Worm (Caenorhabditis elegans) whole organism, L1 larva: ENCODE results near the gene F54E2.1.

Source experiments
- F16B12.6 ChIP-seq: fragments of 150-350 bp; optimal IDR thresholded peaks from 2 replicates; lab custom pipeline; 2014; ENCODE audit warnings: missing biosample characterization, missing genetic modification characterization
- alr-1 ChIP-seq: fragments of 200-800 bp; sonication (Bioruptor generic); optimal IDR thresholded peaks from 2 replicates; lab custom pipeline; 2018; ENCODE audit warnings: borderline replicate concordance, mild to moderate bottlenecking, missing genetic modification characterization, missing compliant biosample characterization
- efl-3 ChIP-seq: fragments of 200-800 bp; sonication (Bioruptor generic); optimal IDR thresholded peaks from 2 replicates; lab custom pipeline; 2018; ENCODE audit warnings: mild to moderate bottlenecking, missing genetic modification characterization, missing compliant biosample characterization
- ets-5 ChIP-seq: fragments of 200-800 bp; sonication (Bioruptor generic); IDR thresholded peaks from 2 replicates; pipeline ENCODE4 v1.3.6; 2022; ENCODE audit warnings: missing genetic modification characterization, missing compliant biosample characterization
- isw-1 ChIP-seq: fragments of 200-800 bp; sonication (Bioruptor generic); IDR thresholded peaks from 2 replicates; pipeline ENCODE4 v1.3.6; 2022; ENCODE audit warnings: missing genetic modification characterization, missing compliant biosample characterization
- lin-15B ChIP-seq: fragments of 150-350 bp; sonication (generic microtip); optimal IDR thresholded peaks from 3 replicates; lab custom pipeline; 2014; ENCODE audit warnings: missing biosample characterization, missing genetic modification characterization
- mdl-1 ChIP-seq, 2 experiments: fragments of 150-350 bp; optimal IDR thresholded peaks; 2 replicates each; lab custom pipeline; 2014 to 2017; ENCODE audit warnings: missing biosample characterization in 2 of 2, missing genetic modification characterization in 2 of 2, inconsistent platforms in 1 of 2
- nhr-12 ChIP-seq: sonication (generic microtip); optimal IDR thresholded peaks from 2 replicates; lab custom pipeline; 2017; ENCODE audit warnings: missing biosample characterization, missing genetic modification characterization
- nhr-47 ChIP-seq: sonication (generic microtip); optimal IDR thresholded peaks from 2 replicates; lab custom pipeline; 2016; ENCODE audit warnings: mild to moderate bottlenecking, missing genetic modification characterization, moderate library complexity, missing compliant biosample characterization
- nhr-71 ChIP-seq: sonication (generic microtip); optimal IDR thresholded peaks from 2 replicates; lab custom pipeline; 2016; ENCODE audit warnings: mild to moderate bottlenecking, missing genetic modification characterization, moderate library complexity, missing compliant biosample characterization
- nhr-84 ChIP-seq: sonication (generic microtip); optimal IDR thresholded peaks from 2 replicates; lab custom pipeline; 2017; ENCODE audit warnings: missing biosample characterization, missing genetic modification characterization
- rnt-1 ChIP-seq: sonication (generic microtip); optimal IDR thresholded peaks from 2 replicates; lab custom pipeline; 2016; ENCODE audit warnings: mild to moderate bottlenecking, missing genetic modification characterization, moderate library complexity, missing compliant biosample characterization
- skn-1 ChIP-seq: fragments of 150-350 bp; optimal IDR thresholded peaks from 2 replicates; lab custom pipeline; 2014; ENCODE audit warnings: missing biosample characterization, missing genetic modification characterization
- tlp-1 ChIP-seq: fragments of 150-350 bp; optimal IDR thresholded peaks from 2 replicates; lab custom pipeline; 2014; ENCODE audit warnings: missing biosample characterization, missing genetic modification characterization
- unc-130 ChIP-seq: fragments of 150-350 bp; optimal IDR thresholded peaks from 2 replicates; lab custom pipeline; 2017; ENCODE audit warnings: missing biosample characterization, missing genetic modification characterization, inconsistent platforms
- unc-86 ChIP-seq: sonication (generic microtip); optimal IDR thresholded peaks from 2 replicates; lab custom pipeline; 2016; ENCODE audit warnings: missing genetic modification characterization, missing compliant biosample characterization
- vab-15 ChIP-seq: sonication (generic microtip); optimal IDR thresholded peaks from 2 replicates; lab custom pipeline; 2017; ENCODE audit warnings: missing genotype, mild to moderate bottlenecking, missing genetic modification characterization, missing compliant biosample characterization
- xbp-1 ChIP-seq: sonication (generic microtip); optimal IDR thresholded peaks from 2 replicates; lab custom pipeline; 2016; ENCODE audit warnings: missing genetic modification characterization, missing compliant biosample characterization
- ztf-11 ChIP-seq, 2 experiments: sonication (generic microtip); optimal IDR thresholded peaks; 2 replicates each; lab custom pipeline; 2016 to 2017; ENCODE audit warnings: missing genetic modification characterization in 2 of 2, missing biosample characterization in 1 of 2, missing compliant biosample characterization in 1 of 2

Gene F54E2.1

DNA sequence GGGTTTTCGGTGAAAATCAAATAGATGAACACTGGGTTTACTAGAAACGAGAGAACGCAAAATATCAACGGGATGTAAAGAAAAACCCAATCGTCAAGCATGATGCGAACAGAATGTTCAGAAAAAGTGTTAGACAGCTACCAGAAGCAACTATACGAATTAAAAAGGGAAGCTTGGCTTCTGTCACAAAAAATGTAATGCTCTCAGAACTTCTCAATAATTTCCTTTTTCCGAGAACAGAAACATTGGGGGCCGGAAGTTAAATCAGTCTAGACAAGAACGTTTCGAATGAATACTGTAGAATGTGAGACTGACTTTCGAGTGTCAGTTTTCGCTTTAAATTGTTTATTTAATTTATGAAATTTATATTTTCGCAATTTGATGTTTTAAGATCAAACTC lies 49.5 kb downstream of the F54E2.1 start, which contains the start of gene srj-54:
Gene srj-54 (minus strand): TSS at position 101 of the 400 bp plus-strand sequence.
- TF ChIP-seq rnt-1 (tag; lab: Kevin White, UChicago), result no peak
- no peak for TF ChIP-seq ets-5 (GFP tag; lab: Robert Waterston, UW)
- TF ChIP-seq isw-1 (GFP tag; lab: Robert Waterston, UW), result no peak
- no peak for TF ChIP-seq alr-1 (tag; lab: Kevin White, UChicago)
- no peak for TF ChIP-seq skn-1
- no peak for TF ChIP-seq vab-15 (tag; lab: Kevin White, UChicago)
- no peak for TF ChIP-seq unc-130
- no peak for TF ChIP-seq tlp-1 (tag; lab: Kevin White, UChicago)
- TF ChIP-seq unc-86 (tag; lab: Kevin White, UChicago), result no peak
- no peak for TF ChIP-seq ztf-11 (tag; optimal IDR thresholded peaks at IDR 0.05; lab: Kevin White, UChicago)
- no peak for TF ChIP-seq nhr-12 (tag; lab: Kevin White, UChicago)
- no peak for TF ChIP-seq mdl-1 (tag; optimal IDR thresholded peaks at IDR 0.05; lab: Kevin White, UChicago)
- TF ChIP-seq nhr-84 (tag; lab: Kevin White, UChicago), result no peak

- no peak for TF ChIP-seq nhr-71
- TF ChIP-seq nhr-47, result no peak
- TF ChIP-seq efl-3, result no peak
- no peak for TF ChIP-seq F16B12.6 (tag; lab: Kevin White, UChicago)
- no peak for TF ChIP-seq unc-86 (tag; lab: Kevin White, UChicago)
- no peak for TF ChIP-seq lin-15B (tag; lab: Kevin White, UChicago)
- no peak for TF ChIP-seq xbp-1 (tag; lab: Kevin White, UChicago)
These were observed 51.3 kb downstream of the F54E2.1 start, which contains the start of gene srh-270 for ce11 chrV:2861505-2861904. srh-270 (minus strand) TSS chrV:2861605.
